Worm (Caenorhabditis elegans): ENCODE results near the gene C25F9.15.

The C25F9.15 gene

DNA sequence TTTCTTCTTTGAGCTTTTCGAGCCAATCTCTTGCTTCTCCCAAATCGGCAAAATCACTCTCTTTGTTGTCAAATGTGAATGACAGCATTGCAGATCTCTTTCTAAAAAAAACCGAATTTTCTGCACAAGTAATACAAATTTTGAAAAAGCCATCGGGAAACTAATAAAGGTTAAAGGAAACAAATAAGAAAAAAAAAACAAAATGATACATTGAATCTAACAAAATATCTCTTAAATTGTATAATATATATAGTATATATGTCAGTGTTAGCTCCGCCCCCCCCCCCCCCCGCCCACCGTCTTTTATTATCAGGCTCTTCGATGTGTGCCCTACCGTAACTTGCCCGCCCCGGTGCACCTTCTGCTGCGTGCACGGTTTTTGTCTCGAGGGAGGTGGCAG is 15.0 kb downstream of the C25F9.15 start, which contains the start of gene C25F9.11:
TSS of gene C25F9.11 (minus strand) at position 101 of the 400 bp plus-strand sequence.
- TF ChIP-seq arid-1 (GFP tag; conservative IDR thresholded peaks at IDR 0.05) (no peak), ceh-32 (tag; optimal IDR thresholded peaks at IDR 0.05; ENCODE audit: poor library complexity) (no peak), egl-43 (GFP tag; IDR thresholded peaks at IDR 0.05) (no peak)

DNA sequence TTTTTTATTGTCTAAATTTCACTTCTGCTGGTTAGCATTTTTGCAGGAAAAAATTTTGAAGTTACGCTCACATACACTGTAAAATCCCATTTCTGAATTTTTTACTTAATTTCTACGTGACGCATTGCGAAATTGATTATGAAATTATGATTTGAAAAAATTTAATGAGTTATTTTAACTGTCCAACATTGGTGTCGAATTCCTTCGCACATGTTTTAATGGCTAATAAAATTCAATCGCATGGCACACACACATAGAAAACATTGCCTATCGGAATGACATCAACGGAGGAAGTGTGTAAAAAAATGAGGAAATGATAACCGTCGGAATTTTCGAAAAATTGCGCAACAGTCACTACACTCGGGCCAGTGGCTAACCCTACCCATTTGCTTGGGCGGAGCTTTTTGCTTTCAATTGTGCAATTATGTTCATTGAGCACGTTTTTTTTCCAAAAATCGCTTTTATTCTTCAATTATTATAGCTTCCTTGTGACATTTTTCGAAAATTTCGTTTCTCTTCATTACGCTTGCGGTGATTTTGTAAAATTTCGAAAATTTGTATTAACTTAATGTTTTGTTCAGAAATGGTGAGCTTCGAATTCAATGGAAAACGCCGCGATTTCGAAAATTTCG is 16.0 kb downstream of the C25F9.15 start, which contains the start of gene C25F9.16:
TSS of gene C25F9.16 (plus strand) at position 582 of the 632 bp plus-strand sequence.
- TF ChIP-seq php-3 (GFP tag; IDR thresholded peaks at IDR 0.05), result peak; percentile 90
- TF ChIP-seq ceh-20 (GFP tag; IDR thresholded peaks at IDR 0.05), result 0 out of 2 replicates have a peak, but pooled peaks have one; percentile 26
- peak; percentile 24 for TF ChIP-seq nhr-28 (tag; optimal IDR thresholded peaks at IDR 0.05)
- peak; percentile 72 for TF ChIP-seq aha-1 (tag)
- TF ChIP-seq nhr-41 (GFP tag; IDR thresholded peaks at IDR 0.05), result no peak
- TF ChIP-seq ztf-7 (tag; optimal IDR thresholded peaks at IDR 0.05), result no peak
- no peak for TF ChIP-seq daf-12 (tag; optimal IDR thresholded peaks at IDR 0.05)
- TF ChIP-seq daf-16 (GFP tag; optimal IDR thresholded peaks at IDR 0.05), result no peak
- TF ChIP-seq daf-16 (tag; optimal IDR thresholded peaks at IDR 0.05), result peak; percentile 33
- no peak for TF ChIP-seq lin-1 (GFP tag; IDR thresholded peaks at IDR 0.05)
- no peak for TF ChIP-seq attf-4 (tag; optimal IDR thresholded peaks at IDR 0.05)
- no peak for TF ChIP-seq T26A8.4 (GFP tag; IDR thresholded peaks at IDR 0.05)
- TF ChIP-seq nhr-10 (tag; optimal IDR thresholded peaks at IDR 0.05), result no peak
- no peak for TF ChIP-seq Y48G9A.11 (GFP tag; IDR thresholded peaks at IDR 0.05)
- TF ChIP-seq pqm-1 (tag; optimal IDR thresholded peaks at IDR 0.05), result peak; percentile 42

DNA sequence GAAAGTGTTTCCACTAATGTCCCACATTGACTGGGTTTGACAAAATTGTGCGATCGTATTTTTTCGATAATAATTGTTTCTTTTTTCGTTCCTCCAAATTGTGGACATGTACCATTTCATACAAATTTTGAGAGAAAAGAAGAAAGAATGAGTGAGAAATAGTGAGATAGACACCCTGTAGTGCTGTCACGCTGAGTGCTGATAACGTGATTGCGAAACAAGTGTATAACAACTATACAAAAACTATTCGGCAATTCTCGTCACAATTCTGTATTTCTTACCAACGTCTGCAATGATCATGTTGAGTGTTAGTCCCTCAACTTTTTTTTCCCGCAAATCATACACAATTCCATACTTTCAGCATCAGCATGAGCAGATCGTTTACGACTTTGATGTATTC is 18.4 kb downstream of the C25F9.15 start, which contains the start of gene C25F9.14:
TSS of gene C25F9.14 (plus strand) at position 178 of the 400 bp plus-strand sequence.
- TF ChIP-seq daf-12 (tag; optimal IDR thresholded peaks at IDR 0.05) (no peak), fkh-10 (GFP tag; optimal IDR thresholded peaks at IDR 0.05) (no peak), hlh-11 (tag; optimal IDR thresholded peaks at IDR 0.05) (peak; percentile 12), daf-16 (GFP tag; optimal IDR thresholded peaks at IDR 0.05) (no peak), daf-16 (tag; optimal IDR thresholded peaks at IDR 0.05) (peak; percentile 17), pqm-1 (tag; optimal IDR thresholded peaks at IDR 0.05) (peak; percentile 56), lin-1 (GFP tag; IDR thresholded peaks at IDR 0.05) (no peak), nhr-28 (tag; optimal IDR thresholded peaks at IDR 0.05) (peak; percentile 59), skn-1 (tag; optimal IDR thresholded peaks at IDR 0.05) (no peak), F10B5.3 (tag; optimal IDR thresholded peaks at IDR 0.05) (no peak), ceh-82 (tag; optimal IDR thresholded peaks at IDR 0.05) (no peak), fos-1 (tag; optimal IDR thresholded peaks at IDR 0.05) (no peak), dmd-6 (GFP tag; IDR thresholded peaks at IDR 0.05) (0 out of 2 replicates have a peak, but pooled peaks have one; percentile 17), lin-38 (GFP tag; IDR thresholded peaks at IDR 0.05) (no peak), hlh-30 (tag; optimal IDR thresholded peaks at IDR 0.05; ENCODE audit: insufficient read depth) (peak; percentile 20), mxl-3 (GFP tag; optimal IDR thresholded peaks at IDR 0.05) (peak; percentile 19), arid-1 (GFP tag; conservative IDR thresholded peaks at IDR 0.05) (no peak), daf-19 (GFP tag; conservative IDR thresholded peaks at IDR 0.05) (no peak)

DNA sequence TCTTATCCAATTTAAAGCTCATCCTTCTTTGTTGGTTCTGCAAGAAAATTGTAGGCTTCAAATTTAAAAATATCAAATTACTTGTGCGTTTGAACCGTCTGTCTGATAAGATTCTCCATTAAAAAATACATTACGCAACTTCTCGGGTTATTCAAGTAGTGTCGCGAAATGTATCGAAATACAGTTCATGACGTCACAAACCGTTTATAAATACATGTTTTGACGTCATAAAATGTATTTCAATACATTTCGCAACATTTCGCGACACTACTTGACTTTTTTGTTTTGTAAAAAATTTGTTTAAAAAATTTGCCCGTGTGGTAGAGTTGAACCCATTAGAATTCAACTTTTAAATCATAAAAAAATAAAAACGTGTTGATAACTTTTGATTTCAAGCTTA is 25.7 kb downstream of the C25F9.15 start:
- TF ChIP-seq set-16 (GFP tag; IDR thresholded peaks at IDR 0.05), result no peak
- TF ChIP-seq sdz-12 (GFP tag; optimal IDR thresholded peaks at IDR 0.05), result no peak
- TF ChIP-seq lsy-2 (tag; optimal IDR thresholded peaks at IDR 0.05), result peak in 1 of 2 experiments; percentile 4
- no peak for TF ChIP-seq hif-1 (tag; optimal IDR thresholded peaks at IDR 0.05)
- no peak for TF ChIP-seq ceh-28 (tag; optimal IDR thresholded peaks at IDR 0.05)
- no peak for TF ChIP-seq daf-16 (GFP tag; optimal IDR thresholded peaks at IDR 0.05)
- TF ChIP-seq daf-16 (tag; optimal IDR thresholded peaks at IDR 0.05), result peak; percentile 72
- no peak for TF ChIP-seq nhr-77 (tag; optimal IDR thresholded peaks at IDR 0.05)
- no peak for TF ChIP-seq lin-15B (tag; optimal IDR thresholded peaks at IDR 0.05)
- TF ChIP-seq T26A8.4 (GFP tag; IDR thresholded peaks at IDR 0.05), result no peak
- TF ChIP-seq F49E8.2 (tag; optimal IDR thresholded peaks at IDR 0.05; ENCODE audit: borderline replicate concordance), result no peak
- peak; percentile 34 for TF ChIP-seq nhr-28 (tag; optimal IDR thresholded peaks at IDR 0.05)
- no peak for TF ChIP-seq dmd-9 (GFP tag; IDR thresholded peaks at IDR 0.05)
- no peak for TF ChIP-seq mdl-1 (tag; optimal IDR thresholded peaks at IDR 0.05)
- TF ChIP-seq mdt-29 (GFP tag; IDR thresholded peaks at IDR 0.05), result no peak
- peak; percentile 27 for TF ChIP-seq dve-1 (tag; optimal IDR thresholded peaks at IDR 0.05; ENCODE audit: insufficient read depth)
- no peak for TF ChIP-seq egl-43 (GFP tag; IDR thresholded peaks at IDR 0.05)
- TF ChIP-seq ztf-7 (tag; optimal IDR thresholded peaks at IDR 0.05), result no peak

Data from whole organism, L4 larva.